Worm (Caenorhabditis elegans) whole organism, mixed stage, embryonic: ENCODE data around the gene efhc-1.

ENCODE experiments used
- M03D4.4 ChIP-seq: sonication (generic microtip); optimal IDR thresholded peaks from 2 replicates; lab custom pipeline; 2017; ENCODE audit warnings: mild to moderate bottlenecking, missing genetic modification characterization, missing compliant biosample characterization
- bed-3 ChIP-seq: fragments of 200-800 bp; sonication (Bioruptor generic); optimal IDR thresholded peaks from 3 replicates; lab custom pipeline; 2018; ENCODE audit warnings: mild to moderate bottlenecking, missing genetic modification characterization, moderate library complexity, missing compliant biosample characterization
- blmp-1 ChIP-seq: fragments of 150-350 bp; optimal IDR thresholded peaks from 2 replicates; lab custom pipeline; 2014; ENCODE audit warnings: missing biosample characterization, missing genetic modification characterization
- ces-1 ChIP-seq: fragments of 150-350 bp; optimal IDR thresholded peaks from 2 replicates; lab custom pipeline; 2014; ENCODE audit warnings: missing biosample characterization, missing genetic modification reagents, missing genetic modification characterization
- drap-1 ChIP-seq: fragments of 200-800 bp; sonication (Bioruptor generic); optimal IDR thresholded peaks from 3 replicates; lab custom pipeline; 2018; ENCODE audit warnings: mild to moderate bottlenecking, missing genetic modification characterization, missing compliant biosample characterization
- lin-13 ChIP-seq: fragments of 150-350 bp; optimal IDR thresholded peaks from 2 replicates; lab custom pipeline; 2014; ENCODE audit warnings: missing biosample characterization, missing genetic modification characterization
- lsy-2 ChIP-seq: fragments of 150-350 bp; optimal IDR thresholded peaks from 2 replicates; lab custom pipeline; 2014; ENCODE audit warnings: missing biosample characterization, missing genetic modification characterization
- nhr-237 ChIP-seq: fragments of 150-350 bp; optimal IDR thresholded peaks from 2 replicates; lab custom pipeline; 2014; ENCODE audit warnings: missing biosample characterization, missing genetic modification characterization
- nhr-28 ChIP-seq: fragments of 150-350 bp; optimal IDR thresholded peaks from 2 replicates; lab custom pipeline; 2014; ENCODE audit warnings: missing biosample characterization, missing genetic modification characterization
- pha-4 ChIP-seq: fragments of 150-350 bp; optimal IDR thresholded peaks from 2 replicates; lab custom pipeline; 2018; ENCODE audit warnings: missing biosample characterization, missing genetic modification reagents, missing genetic modification characterization
- sem-2 ChIP-seq: fragments of 200-800 bp; sonication (Bioruptor generic); optimal IDR thresholded peaks from 2 replicates; lab custom pipeline; 2018; ENCODE audit warnings: mild to moderate bottlenecking, missing genetic modification characterization, missing compliant biosample characterization
- snpc-4 ChIP-seq: fragments of 150-350 bp; optimal IDR thresholded peaks from 2 replicates; lab custom pipeline; 2014; ENCODE audit warnings: missing biosample characterization, missing genetic modification characterization
- unc-62 ChIP-seq: fragments of 150-350 bp; optimal IDR thresholded peaks from 2 replicates; lab custom pipeline; 2014; ENCODE audit warnings: missing biosample characterization, missing genetic modification reagents, missing genetic modification characterization

DNA sequence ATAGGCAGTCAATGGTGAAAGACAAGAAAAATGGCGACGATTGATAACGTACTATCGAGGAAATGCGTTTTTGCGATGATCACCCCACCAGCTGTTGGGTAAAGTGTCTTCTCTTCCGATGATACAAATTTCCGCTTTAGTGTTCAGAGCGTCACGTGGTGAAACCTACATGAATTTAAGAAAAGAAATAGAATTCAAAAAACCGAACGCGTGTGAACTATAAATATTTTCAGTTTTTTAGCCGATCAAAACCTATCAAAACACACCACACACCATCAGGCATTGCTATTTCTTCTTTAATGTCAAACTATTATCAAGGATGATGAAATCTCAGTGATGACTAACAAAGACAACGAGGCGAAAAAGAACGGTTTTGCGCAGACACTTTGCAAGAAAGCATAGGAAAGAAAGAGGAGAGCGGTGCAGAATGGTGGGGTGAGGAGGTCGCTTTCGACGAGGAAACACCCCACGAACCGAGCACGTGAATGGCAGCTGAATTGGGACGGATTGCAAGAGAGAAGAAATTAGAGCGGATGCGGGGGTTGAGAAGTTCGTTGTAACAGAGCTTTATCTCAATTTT lies 26.1 kb upstream of the efhc-1 start:
- TF ChIP-seq ces-1 (GFP tag; lab: Kevin White, UChicago) = peak; percentile 39
- no peak for TF ChIP-seq bed-3 (GFP tag; lab: Kevin White, UChicago)
- TF ChIP-seq lsy-2 = no peak
- TF ChIP-seq lin-13 (tag; lab: Kevin White, UChicago) = no peak
- TF ChIP-seq nhr-28 (tag; lab: Kevin White, UChicago) = no peak
- TF ChIP-seq M03D4.4 (tag; lab: Kevin White, UChicago) = no peak
- no peak for TF ChIP-seq blmp-1 (tag; lab: Kevin White, UChicago)
- no peak for TF ChIP-seq drap-1 (GFP tag; lab: Kevin White, UChicago)
- no peak for TF ChIP-seq nhr-237 (tag; lab: Kevin White, UChicago)
- no peak for TF ChIP-seq snpc-4 (tag; lab: Kevin White, UChicago)
- TF ChIP-seq unc-62 (GFP tag; lab: Kevin White, UChicago) = peak; percentile 32
- no peak for TF ChIP-seq pha-4 (tag; lab: Kevin White, UChicago)
- no peak for TF ChIP-seq sem-2 (GFP tag; lab: Kevin White, UChicago)
